Fruit fly (Drosophila melanogaster) whole organism, prepupa: ENCODE measurements around the gene mus312.

ENCODE experiments used
- Blimp-1 ChIP-seq: fragments of 200-800 bp; sonication (Bioruptor generic); optimal IDR thresholded peaks from 3 replicates; lab custom pipeline; 2017; ENCODE audit warnings: missing biosample characterization, missing genetic modification characterization, mild to moderate bottlenecking, moderate library complexity, missing genetic modification reagents
- CG10669 ChIP-seq: fragments of 200-800 bp; sonication (Bioruptor generic); optimal IDR thresholded peaks from 3 replicates; lab custom pipeline; 2018; ENCODE audit warnings: missing biosample characterization, mild to moderate bottlenecking, missing genetic modification characterization, moderate library complexity
- CG11294 ChIP-seq: fragments of 200-800 bp; sonication (Bioruptor generic); IDR thresholded peaks from 2 replicates; pipeline ENCODE4 v1.3.6; 2022; ENCODE audit warnings: missing biosample characterization, missing genetic modification characterization
- CG11762 ChIP-seq: fragments of 200-800 bp; sonication (Bioruptor generic); optimal IDR thresholded peaks from 3 replicates; lab custom pipeline; 2016; ENCODE audit warnings: missing biosample characterization, missing genetic modification characterization; ENCODE audit not compliant: insufficient read depth
- CG11902 ChIP-seq: fragments of 200-800 bp; sonication (Bioruptor generic); optimal IDR thresholded peaks from 3 replicates; lab custom pipeline; 2016; ENCODE audit warnings: missing biosample characterization, missing genetic modification characterization
- CG15336 ChIP-seq: fragments of 200-800 bp; sonication (Bioruptor generic); IDR thresholded peaks from 2 replicates; pipeline ENCODE4 v1.3.6; 2022; ENCODE audit warnings: missing biosample characterization, missing genetic modification characterization
- CG1621 ChIP-seq: fragments of 200-800 bp; sonication (Bioruptor generic); optimal IDR thresholded peaks from 3 replicates; lab custom pipeline; 2018; ENCODE audit warnings: missing biosample characterization, mild to moderate bottlenecking, missing genetic modification characterization
- CG3032 ChIP-seq: fragments of 200-800 bp; optimal IDR thresholded peaks from 2 replicates; lab custom pipeline; 2019; ENCODE audit warnings: missing biosample characterization, mild to moderate bottlenecking, missing genetic modification characterization, moderate library complexity
- CG32006 ChIP-seq: fragments of 200-800 bp; sonication (Bioruptor generic); optimal IDR thresholded peaks from 3 replicates; lab custom pipeline; 2017; ENCODE audit warnings: missing biosample characterization, mild to moderate bottlenecking, missing genetic modification characterization
- CG34406 ChIP-seq: fragments of 200-800 bp; sonication (Bioruptor generic); optimal IDR thresholded peaks from 3 replicates; lab custom pipeline; 2016; ENCODE audit warnings: missing biosample characterization, missing genetic modification characterization
- CG3919 ChIP-seq: fragments of 200-800 bp; sonication (Bioruptor generic); optimal IDR thresholded peaks from 3 replicates; lab custom pipeline; 2016; ENCODE audit warnings: missing biosample characterization, missing genetic modification characterization
- CG4318 ChIP-seq: fragments of 200-800 bp; sonication (Bioruptor generic); optimal IDR thresholded peaks from 3 replicates; lab custom pipeline; 2017; ENCODE audit warnings: missing biosample characterization, mild to moderate bottlenecking, missing genetic modification characterization
- CG6163 ChIP-seq: fragments of 200-800 bp; sonication (Bioruptor generic); IDR thresholded peaks from 3 replicates; pipeline ENCODE4 v1.3.6; 2022; ENCODE audit warnings: missing biosample characterization, missing genetic modification characterization
- CG6792 ChIP-seq: fragments of 200-800 bp; sonication (Bioruptor generic); optimal IDR thresholded peaks from 3 replicates; lab custom pipeline; 2016; ENCODE audit warnings: missing biosample characterization, missing genetic modification characterization
- CG7368 ChIP-seq: fragments of 200-800 bp; sonication (Bioruptor generic); optimal IDR thresholded peaks from 3 replicates; lab custom pipeline; 2016; ENCODE audit warnings: missing biosample characterization, missing genetic modification characterization
- CG8119 ChIP-seq: fragments of 200-800 bp; sonication (Bioruptor generic); IDR thresholded peaks from 3 replicates; pipeline ENCODE4 v1.3.6; 2022; ENCODE audit warnings: missing biosample characterization, missing genetic modification characterization
- CG8632 ChIP-seq: fragments of 200-800 bp; sonication (Bioruptor generic); optimal IDR thresholded peaks from 3 replicates; lab custom pipeline; 2016; ENCODE audit warnings: missing biosample characterization, missing genetic modification characterization
- CG9139 ChIP-seq: fragments of 200-800 bp; sonication (Bioruptor generic); optimal IDR thresholded peaks from 3 replicates; lab custom pipeline; 2017; ENCODE audit warnings: missing biosample characterization, mild to moderate bottlenecking, missing genetic modification characterization
- Eip75B ChIP-seq: fragments of 200-800 bp; sonication (Bioruptor generic); optimal IDR thresholded peaks from 3 replicates; lab custom pipeline; 2016; ENCODE audit warnings: missing biosample characterization, missing genetic modification characterization
- Eip78C ChIP-seq: fragments of 200-800 bp; sonication (Bioruptor generic); peaks from one replicate; lab custom pipeline; 2016; ENCODE audit warnings: missing biosample characterization, missing genetic modification characterization
- Eip93F ChIP-seq: fragments of 200-800 bp; sonication (Bioruptor generic); optimal IDR thresholded peaks from 2 replicates; lab custom pipeline; 2016; ENCODE audit warnings: missing biosample characterization, mild to moderate bottlenecking, missing genetic modification characterization
- Ets21C ChIP-seq: fragments of 200-800 bp; sonication (Bioruptor generic); optimal IDR thresholded peaks from 3 replicates; lab custom pipeline; 2016; ENCODE audit warnings: missing biosample characterization, missing genetic modification characterization
- Ets96B ChIP-seq: fragments of 200-800 bp; optimal IDR thresholded peaks from 2 replicates; lab custom pipeline; 2019; ENCODE audit warnings: missing biosample characterization, mild to moderate bottlenecking, missing genetic modification characterization, moderate library complexity
- Gug ChIP-seq: fragments of 200-800 bp; sonication (Bioruptor generic); IDR thresholded peaks from 2 replicates; pipeline ENCODE4 v1.3.6; 2022; ENCODE audit warnings: missing biosample characterization, missing genetic modification characterization
- Hr38 ChIP-seq: sonication (Bioruptor generic); optimal IDR thresholded peaks from 2 replicates; lab custom pipeline; 2016; ENCODE audit warnings: missing biosample characterization, missing genetic modification characterization
- Hr4 ChIP-seq: fragments of 200-800 bp; sonication (Bioruptor generic); optimal IDR thresholded peaks from 3 replicates; lab custom pipeline; 2016; ENCODE audit warnings: missing biosample characterization, missing genetic modification characterization
- Met ChIP-seq: fragments of 200-800 bp; sonication (Bioruptor generic); optimal IDR thresholded peaks from 3 replicates; lab custom pipeline; 2016; ENCODE audit warnings: missing biosample characterization, missing genetic modification characterization
- OdsH ChIP-seq: fragments of 200-800 bp; sonication (Bioruptor generic); optimal IDR thresholded peaks from 3 replicates; lab custom pipeline; 2016; ENCODE audit warnings: missing biosample characterization, missing genetic modification characterization
- Smox ChIP-seq: fragments of 200-800 bp; sonication (Bioruptor generic); optimal IDR thresholded peaks from 3 replicates; lab custom pipeline; 2016; ENCODE audit warnings: missing biosample characterization, missing genetic modification characterization
- Sox102F ChIP-seq: fragments of 200-800 bp; sonication (Bioruptor generic); optimal IDR thresholded peaks from 2 replicates; lab custom pipeline; 2016; ENCODE audit warnings: missing biosample characterization, mild to moderate bottlenecking, missing genetic modification characterization
- Sox14 ChIP-seq: fragments of 200-800 bp; sonication (Bioruptor generic); optimal IDR thresholded peaks from 3 replicates; lab custom pipeline; 2016; ENCODE audit warnings: missing biosample characterization, missing genetic modification characterization
- Sox15 ChIP-seq: fragments of 200-800 bp; sonication (Bioruptor generic); optimal IDR thresholded peaks from 3 replicates; lab custom pipeline; 2016; ENCODE audit warnings: missing biosample characterization, missing genetic modification characterization
- achi ChIP-seq: fragments of 200-800 bp; sonication (Bioruptor generic); optimal IDR thresholded peaks from 3 replicates; lab custom pipeline; 2016; ENCODE audit warnings: missing biosample characterization, missing genetic modification characterization
- acj6 ChIP-seq: fragments of 200-800 bp; sonication (Bioruptor generic); optimal IDR thresholded peaks from 3 replicates; lab custom pipeline; 2016; ENCODE audit warnings: missing biosample characterization, missing genetic modification characterization
- cyc ChIP-seq: fragments of 200-800 bp; sonication (Bioruptor generic); optimal IDR thresholded peaks from 3 replicates; lab custom pipeline; 2016; ENCODE audit warnings: missing biosample characterization, missing genetic modification characterization
- dac ChIP-seq: fragments of 200-800 bp; sonication (Bioruptor generic); optimal IDR thresholded peaks from 2 replicates; lab custom pipeline; 2017; ENCODE audit warnings: missing biosample characterization, mild to moderate bottlenecking, missing genetic modification characterization
- dsx ChIP-seq: fragments of 200-800 bp; optimal IDR thresholded peaks from 3 replicates; lab custom pipeline; 2019; ENCODE audit warnings: missing biosample characterization, mild to moderate bottlenecking, missing genetic modification characterization, moderate library complexity; ENCODE audit not compliant: poor library complexity, severe bottlenecking
- eg ChIP-seq: fragments of 200-800 bp; sonication (Bioruptor generic); IDR thresholded peaks from 3 replicates; pipeline ENCODE4 v1.3.6; 2022; ENCODE audit warnings: missing biosample characterization, missing genetic modification characterization
- fd59A ChIP-seq: fragments of 200-800 bp; sonication (Bioruptor generic); optimal IDR thresholded peaks from 2 replicates; lab custom pipeline; 2017; ENCODE audit warnings: missing biosample characterization, mild to moderate bottlenecking, missing genetic modification characterization, missing genetic modification reagents
- fd85E ChIP-seq: fragments of 200-800 bp; sonication (Bioruptor generic); optimal IDR thresholded peaks from 3 replicates; lab custom pipeline; 2016; ENCODE audit warnings: missing biosample characterization, missing genetic modification characterization
- lz ChIP-seq: fragments of 200-800 bp; sonication (Bioruptor generic); optimal IDR thresholded peaks from 3 replicates; lab custom pipeline; 2016; ENCODE audit warnings: missing biosample characterization, missing genetic modification characterization
- net ChIP-seq: fragments of 200-800 bp; sonication (Bioruptor generic); optimal IDR thresholded peaks from 3 replicates; lab custom pipeline; 2016; ENCODE audit warnings: missing biosample characterization, missing genetic modification characterization
- pdm3 ChIP-seq: fragments of 200-800 bp; sonication (Bioruptor generic); optimal IDR thresholded peaks from 3 replicates; lab custom pipeline; 2016; ENCODE audit warnings: missing biosample characterization, missing genetic modification characterization
- salr ChIP-seq, 2 experiments: fragments of 200-800 bp; sonication (Bioruptor generic); optimal IDR thresholded peaks; 3 replicates each; lab custom pipeline; 2016 to 2018; ENCODE audit warnings: missing biosample characterization in 2 of 2, missing genetic modification characterization in 2 of 2, mild to moderate bottlenecking in 1 of 2
- spab ChIP-seq: fragments of 200-800 bp; sonication (Bioruptor generic); optimal IDR thresholded peaks from 2 replicates; lab custom pipeline; 2017; ENCODE audit warnings: missing biosample characterization, mild to moderate bottlenecking, missing genetic modification characterization, missing genetic modification reagents
- ss ChIP-seq, 2 experiments: fragments of 200-800 bp; sonication (Bioruptor generic); optimal IDR thresholded peaks; 2 replicates in 1 of 2; 3 replicates in 1 of 2; lab custom pipeline; 2017 to 2018; ENCODE audit warnings: mild to moderate bottlenecking in 2 of 2, missing biosample characterization in 2 of 2, missing genetic modification characterization in 2 of 2, moderate library complexity in 1 of 2
- topi ChIP-seq: fragments of 200-800 bp; sonication (Bioruptor generic); optimal IDR thresholded peaks from 3 replicates; lab custom pipeline; 2016; ENCODE audit warnings: missing biosample characterization, missing genetic modification characterization
- vri ChIP-seq: fragments of 200-800 bp; sonication (Bioruptor generic); optimal IDR thresholded peaks from 3 replicates; lab custom pipeline; 2016; ENCODE audit warnings: missing biosample characterization, mild to moderate bottlenecking, missing genetic modification characterization

mus312 gene

dm6 chr3L:7344001-7344400 is 15.1 kb downstream of the mus312 start:
- TF ChIP-seq CG4318, result no peak
- no peak for TF ChIP-seq spab (GFP tag; lab: Kevin White, UChicago)
- no peak for TF ChIP-seq CG11294 (GFP tag; lab: Robert Waterston, UW)
- no peak for TF ChIP-seq CG9139 (GFP tag; lab: Kevin White, UChicago)
- no peak for TF ChIP-seq topi (GFP tag; lab: Kevin White, UChicago)
- no peak for TF ChIP-seq vri
- no peak for TF ChIP-seq Met (GFP tag; lab: Kevin White, UChicago)
- TF ChIP-seq CG6163 (GFP tag; lab: Robert Waterston, UW), result no peak
- no peak for TF ChIP-seq OdsH (GFP tag; lab: Kevin White, UChicago)
- TF ChIP-seq Ets96B (tag; lab: Kevin White, UChicago), result no peak
- no peak for TF ChIP-seq pdm3 (GFP tag; lab: Kevin White, UChicago)

- TF ChIP-seq CG11762, result no peak
- TF ChIP-seq CG4318, result no peak
- no peak for TF ChIP-seq Gug (GFP tag; lab: Robert Waterston, UW)
- peak; percentile 90 for TF ChIP-seq CG6163 (GFP tag; lab: Robert Waterston, UW)
- peak; percentile 79 for TF ChIP-seq fd85E (GFP tag; lab: Kevin White, UChicago)
- no peak for TF ChIP-seq Sox15 (GFP tag; lab: Kevin White, UChicago)
- TF ChIP-seq salr (GFP tag; optimal IDR thresholded peaks at IDR 0.05; lab: Kevin White, UChicago), result no peak
- peak; percentile 65 for TF ChIP-seq Eip75B (GFP tag; lab: Kevin White, UChicago)
- peak; percentile 70 for TF ChIP-seq vri
- peak; percentile 62 for TF ChIP-seq net (GFP tag; lab: Kevin White, UChicago)
- TF ChIP-seq lz (GFP tag; lab: Kevin White, UChicago), result no peak
- peak; percentile 26 for TF ChIP-seq CG1621 (tag; lab: Kevin White, UChicago)
- TF ChIP-seq OdsH (GFP tag; lab: Kevin White, UChicago), result no peak
- no peak for TF ChIP-seq CG11902 (GFP tag; lab: Kevin White, UChicago)
- TF ChIP-seq Eip93F (GFP tag; lab: Kevin White, UChicago), result peak; percentile 78
- peak; percentile 83 for TF ChIP-seq Eip78C
- TF ChIP-seq CG11294 (GFP tag; lab: Robert Waterston, UW), result no peak; the same call in 1 of the 2 replicates
- TF ChIP-seq CG6792 (GFP tag; lab: Kevin White, UChicago), result peak; percentile 25
- no peak for TF ChIP-seq pdm3 (GFP tag; lab: Kevin White, UChicago)
- TF ChIP-seq CG3032 (tag; lab: Kevin White, UChicago), result peak; percentile 3
- TF ChIP-seq eg (GFP tag; lab: Robert Waterston, UW), result peak; percentile 77; the same call in 2 of the 3 replicates
- peak; percentile 5 for TF ChIP-seq spab (GFP tag; lab: Kevin White, UChicago)
- TF ChIP-seq cyc (GFP tag; lab: Kevin White, UChicago), result no peak
- no peak for TF ChIP-seq Ets21C (GFP tag; lab: Kevin White, UChicago)
- TF ChIP-seq CG3919 (GFP tag; lab: Kevin White, UChicago), result peak; percentile 47
- no peak for TF ChIP-seq acj6 (GFP tag; lab: Kevin White, UChicago)
- peak; percentile 54 for TF ChIP-seq CG34406 (GFP tag; lab: Kevin White, UChicago)
- no peak for TF ChIP-seq Hr38 (GFP tag; lab: Kevin White, UChicago)
- no peak for TF ChIP-seq Hr4 (GFP tag; lab: Kevin White, UChicago)
- peak; percentile 63 for TF ChIP-seq CG15336
- peak; percentile 3 for TF ChIP-seq CG10669 (GFP tag; lab: Kevin White, UChicago)
- peak; percentile 69 to 72 for TF ChIP-seq ss (GFP tag; optimal IDR thresholded peaks at IDR 0.05; lab: Kevin White, UChicago)
- TF ChIP-seq achi (GFP tag; lab: Kevin White, UChicago), result no peak
- peak; percentile 36 for TF ChIP-seq Ets96B (tag; lab: Kevin White, UChicago)
- no peak for TF ChIP-seq Met (GFP tag; lab: Kevin White, UChicago)
- no peak for TF ChIP-seq CG32006 (GFP tag; lab: Kevin White, UChicago)
- no peak for TF ChIP-seq fd59A
- TF ChIP-seq Smox (GFP tag; lab: Kevin White, UChicago), result no peak
- TF ChIP-seq CG8119, result no peak; the same call in 1 of the 3 replicates
- TF ChIP-seq dac (GFP tag; lab: Kevin White, UChicago), result no peak
- TF ChIP-seq CG9139 (GFP tag; lab: Kevin White, UChicago), result peak; percentile 73
- peak; percentile 30 for TF ChIP-seq CG7368
- TF ChIP-seq CG8632, result peak; percentile 39
- TF ChIP-seq dsx, result peak; percentile 69
- peak; percentile 2 for TF ChIP-seq Blimp-1 (GFP tag; lab: Kevin White, UChicago)
- TF ChIP-seq Sox102F (GFP tag; lab: Kevin White, UChicago), result no peak
- TF ChIP-seq Sox14 (GFP tag; lab: Kevin White, UChicago), result peak; percentile 88
- TF ChIP-seq topi (GFP tag; lab: Kevin White, UChicago), result peak; percentile 56
Observed at dm6 chr3L:7344965-7345427, 16.1 kb downstream of the mus312 start, which contains the start of gene Cln7. Gene Cln7, minus strand, starts transcription at chr3L:7345183.
